Fruit fly (Drosophila melanogaster): ENCODE measurements around the gene Or85e.

Or85e gene

dm6 chr3R:8676560-8677000, 40.9 kb upstream of the Or85e start, which contains the start of the genes Unc50, CG11755 and CG8043:
Unc50 (minus strand) TSS chr3R:8676613.
CG11755 (plus strand) TSS chr3R:8676915.
CG8043 (plus strand) TSS chr3R:8676915.
- peak; percentile 73 for TF ChIP-seq sage (GFP tag; optimal IDR thresholded peaks at IDR 0.05)
- peak; percentile 95 for TF ChIP-seq woc (GFP tag; optimal IDR thresholded peaks at IDR 0.05)
- TF ChIP-seq ey (GFP tag; optimal IDR thresholded peaks at IDR 0.05) = peak; percentile 74
- TF ChIP-seq Vsx2 (GFP tag; optimal IDR thresholded peaks at IDR 0.05; ENCODE audit: partially characterized antibody) = no peak
- TF ChIP-seq Dif (GFP tag; optimal IDR thresholded peaks at IDR 0.05; ENCODE audit: partially characterized antibody) = no peak
- peak; percentile 85 for TF ChIP-seq HLH106 (tag; optimal IDR thresholded peaks at IDR 0.05)
- peak; percentile 76 for TF ChIP-seq br (GFP tag; optimal IDR thresholded peaks at IDR 0.05)
- TF ChIP-seq foxo (GFP tag; optimal IDR thresholded peaks at IDR 0.05) = peak in 1 of 2 experiments; percentile 83
- TF ChIP-seq dl (GFP tag; optimal IDR thresholded peaks at IDR 0.05; ENCODE audit: insufficient read depth in 1 of 2, partially characterized antibody in 2 of 2) = no peak
- peak; percentile 82 for TF ChIP-seq fru (GFP tag; optimal IDR thresholded peaks at IDR 0.05)
- peak; percentile 49 for TF ChIP-seq CG32264 (GFP tag; optimal IDR thresholded peaks at IDR 0.05)
- TF ChIP-seq pan (optimal IDR thresholded peaks at IDR 0.05) = no peak
- peak; percentile 74 for TF ChIP-seq Sp1 (GFP tag; optimal IDR thresholded peaks at IDR 0.05)
- peak; percentile 86 for TF ChIP-seq h (GFP tag; optimal IDR thresholded peaks at IDR 0.05)
- no peak for TF ChIP-seq Dfd (GFP tag; optimal IDR thresholded peaks at IDR 0.05)
- peak; percentile 82 for TF ChIP-seq rgr (GFP tag; optimal IDR thresholded peaks at IDR 0.05)
- TF ChIP-seq Rel (GFP tag; optimal IDR thresholded peaks at IDR 0.05) = no peak
- TF ChIP-seq Rel (tag; optimal IDR thresholded peaks at IDR 0.05) = peak; percentile 48
- no peak for TF ChIP-seq Jra (GFP tag; optimal IDR thresholded peaks at IDR 0.05)
- peak; percentile 80 for TF ChIP-seq CG9705 (GFP tag; optimal IDR thresholded peaks at IDR 0.05)
- TF ChIP-seq Myc (optimal IDR thresholded peaks at IDR 0.05) = peak; percentile 24
- TF ChIP-seq OdsH (GFP tag; optimal IDR thresholded peaks at IDR 0.05) = peak; percentile 79
- no peak for TF ChIP-seq tai (GFP tag; optimal IDR thresholded peaks at IDR 0.05)
- peak; percentile 72 for TF ChIP-seq sv (GFP tag; optimal IDR thresholded peaks at IDR 0.05)
- TF ChIP-seq psq (GFP tag; optimal IDR thresholded peaks at IDR 0.05) = peak; percentile 70
- TF ChIP-seq dsf (GFP tag; optimal IDR thresholded peaks at IDR 0.05; ENCODE audit: borderline replicate concordance) = peak; percentile 79
- TF ChIP-seq CrebA (GFP tag; optimal IDR thresholded peaks at IDR 0.05; ENCODE audit: borderline replicate concordance) = no peak
- TF ChIP-seq dmrt93B (GFP tag; optimal IDR thresholded peaks at IDR 0.05) = peak; percentile 74
- no peak for TF ChIP-seq N (GFP tag; optimal IDR thresholded peaks at IDR 0.05)
- TF ChIP-seq Hr83 (GFP tag; optimal IDR thresholded peaks at IDR 0.05; ENCODE audit: poor library complexity, severe bottlenecking) = peak; percentile 47

DNA sequence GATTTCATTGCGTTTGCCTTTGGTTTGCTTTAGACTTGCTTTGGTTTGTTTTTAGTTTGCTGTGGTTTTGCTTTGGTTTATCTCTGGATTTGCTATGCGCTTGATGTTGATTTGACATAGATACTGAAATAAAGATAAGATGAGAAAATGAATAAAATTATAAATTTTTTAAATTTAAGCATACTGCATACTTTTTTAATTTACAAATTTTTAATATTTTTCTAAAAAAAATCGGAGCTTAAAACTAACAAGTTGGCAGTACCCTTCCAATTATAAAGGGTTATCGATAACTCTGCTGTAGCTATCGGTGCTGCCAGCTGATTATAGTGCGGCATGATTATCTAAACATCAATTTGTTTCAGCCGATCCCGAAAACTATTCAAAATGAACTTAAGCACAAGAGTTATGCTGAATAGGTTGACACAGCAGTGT, 38.1 kb upstream of the Or85e start, which contains the start of gene mRpL19:
Gene mRpL19, plus strand, starts transcription at position 307 of the 432 bp plus-strand sequence.
- TF ChIP-seq CrebA (GFP tag; optimal IDR thresholded peaks at IDR 0.05; ENCODE audit: borderline replicate concordance) (no peak), tai (GFP tag; optimal IDR thresholded peaks at IDR 0.05) (no peak), dsf (GFP tag; optimal IDR thresholded peaks at IDR 0.05; ENCODE audit: borderline replicate concordance) (no peak), CG32264 (GFP tag; optimal IDR thresholded peaks at IDR 0.05) (no peak), N (GFP tag; optimal IDR thresholded peaks at IDR 0.05) (no peak), ey (GFP tag; optimal IDR thresholded peaks at IDR 0.05) (no peak), Hnf4 (GFP tag; optimal IDR thresholded peaks at IDR 0.05) (peak; percentile 26), fru (GFP tag; optimal IDR thresholded peaks at IDR 0.05) (peak; percentile 28), foxo (GFP tag; optimal IDR thresholded peaks at IDR 0.05) (peak in 1 of 2 experiments; percentile 45), Dif (GFP tag; optimal IDR thresholded peaks at IDR 0.05; ENCODE audit: partially characterized antibody) (no peak), woc (GFP tag; optimal IDR thresholded peaks at IDR 0.05) (peak; percentile 15), usp (GFP tag; optimal IDR thresholded peaks at IDR 0.05) (no peak), Sp1 (GFP tag; optimal IDR thresholded peaks at IDR 0.05) (peak; percentile 43), Jra (GFP tag; optimal IDR thresholded peaks at IDR 0.05) (no peak), Myc (optimal IDR thresholded peaks at IDR 0.05) (no peak), Rel (GFP tag; optimal IDR thresholded peaks at IDR 0.05) (no peak), Rel (tag; optimal IDR thresholded peaks at IDR 0.05) (peak; percentile 0), HLH106 (tag; optimal IDR thresholded peaks at IDR 0.05) (peak; percentile 50), br (GFP tag; optimal IDR thresholded peaks at IDR 0.05) (no peak), psq (GFP tag; optimal IDR thresholded peaks at IDR 0.05) (peak; percentile 15), jim (GFP tag; optimal IDR thresholded peaks at IDR 0.05) (no peak), dl (GFP tag; optimal IDR thresholded peaks at IDR 0.05; ENCODE audit: insufficient read depth in 1 of 2, partially characterized antibody in 2 of 2) (no peak), sv (GFP tag; optimal IDR thresholded peaks at IDR 0.05) (no peak), sage (GFP tag; optimal IDR thresholded peaks at IDR 0.05) (peak; percentile 37), OdsH (GFP tag; optimal IDR thresholded peaks at IDR 0.05) (peak; percentile 31), Hr78 (GFP tag; optimal IDR thresholded peaks at IDR 0.05) (no peak), GATAd (GFP tag; optimal IDR thresholded peaks at IDR 0.05) (no peak), h (GFP tag; optimal IDR thresholded peaks at IDR 0.05) (peak; percentile 22), rgr (GFP tag; optimal IDR thresholded peaks at IDR 0.05) (no peak), Mio (GFP tag; optimal IDR thresholded peaks at IDR 0.05) (no peak), pan (optimal IDR thresholded peaks at IDR 0.05) (no peak), Dfd (GFP tag; optimal IDR thresholded peaks at IDR 0.05) (no peak), CG9705 (GFP tag; optimal IDR thresholded peaks at IDR 0.05) (no peak), Hr83 (GFP tag; optimal IDR thresholded peaks at IDR 0.05; ENCODE audit: poor library complexity, severe bottlenecking) (no peak), Abd-B (GFP tag; optimal IDR thresholded peaks at IDR 0.05) (no peak), lola (GFP tag; optimal IDR thresholded peaks at IDR 0.05) (no peak), brk (GFP tag; optimal IDR thresholded peaks at IDR 0.05) (no peak), dmrt93B (GFP tag; optimal IDR thresholded peaks at IDR 0.05) (no peak), Vsx2 (GFP tag; optimal IDR thresholded peaks at IDR 0.05; ENCODE audit: partially characterized antibody) (no peak)

Data from whole organism, wandering third instar larva.